Worm (Caenorhabditis elegans) whole organism, L4/young adult: Measurements from ENCODE around the gene F13B9.2.

Experiments
- W03F9.2 ChIP-seq: fragments of 150-350 bp; optimal IDR thresholded peaks from 2 replicates; lab custom pipeline; 2014; ENCODE audit warnings: missing biosample characterization, missing genetic modification characterization
- him-1 ChIP-seq: sonication (generic microtip); optimal IDR thresholded peaks from 2 replicates; lab custom pipeline; 2016; ENCODE audit warnings: missing genotype, missing genetic modification reagents, missing genetic modification characterization, missing compliant biosample characterization

- no peak for TF ChIP-seq him-1 (tag; lab: Kevin White, UChicago)
- TF ChIP-seq W03F9.2 (tag; lab: Kevin White, UChicago): no peak
Observed at ce11 chrX:8261125-8261684, 24.3 kb upstream of the F13B9.2 start, which contains the start of gene M60.7.
